Worm (Caenorhabditis elegans) whole organism, young adult: Measurements from ENCODE around the gene C25E10.10.

Experiments used
- B0019.2 ChIP-seq: fragments of 200-800 bp; sonication (Bioruptor generic); conservative IDR thresholded peaks from 2 replicates; pipeline ENCODE4 v1.3.6; 2022; ENCODE audit warnings: missing genetic modification reagents, missing genetic modification characterization, missing compliant biosample characterization
- B0035.1 ChIP-seq: sonication (generic microtip); optimal IDR thresholded peaks from 2 replicates; lab custom pipeline; 2016; ENCODE audit warnings: missing genetic modification characterization, mild to moderate bottlenecking, missing compliant biosample characterization, missing genotype, missing genetic modification reagents
- B0261.1 ChIP-seq: sonication (generic microtip); optimal IDR thresholded peaks from 2 replicates; lab custom pipeline; 2016; ENCODE audit warnings: mild to moderate bottlenecking, missing genetic modification characterization, moderate library complexity, missing compliant biosample characterization
- F22D6.2 ChIP-seq: sonication (generic microtip); optimal IDR thresholded peaks from 2 replicates; lab custom pipeline; 2016; ENCODE audit warnings: mild to moderate bottlenecking, missing genetic modification characterization, missing compliant biosample characterization
- F49E8.2 ChIP-seq: sonication (generic microtip); optimal IDR thresholded peaks from 3 replicates; lab custom pipeline; 2017; ENCODE audit warnings: missing genetic modification characterization, mild to moderate bottlenecking, missing compliant biosample characterization, antibody characterized with exemption, moderate library complexity; ENCODE audit not compliant: insufficient read depth
- K12H6.12 ChIP-seq: fragments of 200-800 bp; sonication (Bioruptor generic); optimal IDR thresholded peaks from 2 replicates; lab custom pipeline; 2018; ENCODE audit warnings: mild to moderate bottlenecking, missing genetic modification characterization, missing compliant biosample characterization
- T26A5.8 ChIP-seq: sonication (generic microtip); optimal IDR thresholded peaks from 2 replicates; lab custom pipeline; 2016; ENCODE audit warnings: missing genetic modification characterization, missing compliant biosample characterization
- Y53F4B.3 ChIP-seq: fragments of 200-800 bp; sonication (Bioruptor generic); IDR thresholded peaks from 2 replicates; pipeline ENCODE4 v1.3.6; 2022; ENCODE audit warnings: missing genetic modification reagents, missing genetic modification characterization, missing compliant biosample characterization
- Y56A3A.18 ChIP-seq: fragments of 200-800 bp; sonication (Bioruptor generic); IDR thresholded peaks from 2 replicates; pipeline ENCODE4 v1.3.6; 2022; ENCODE audit warnings: missing genetic modification reagents, missing genetic modification characterization, missing compliant biosample characterization
- Y67H2A.10 ChIP-seq: fragments of 200-800 bp; sonication (Bioruptor generic); conservative IDR thresholded peaks from 2 replicates; pipeline ENCODE4 v1.3.6; 2022; ENCODE audit warnings: missing genetic modification reagents, missing genetic modification characterization, missing compliant biosample characterization
- Y95B8A.8 ChIP-seq: fragments of 200-800 bp; sonication (Bioruptor generic); IDR thresholded peaks from 2 replicates; pipeline ENCODE4 v1.3.6; 2022; ENCODE audit warnings: missing genetic modification reagents, missing genetic modification characterization, missing compliant biosample characterization
- akir-1 ChIP-seq: fragments of 200-800 bp; sonication (Bioruptor generic); optimal IDR thresholded peaks from 2 replicates; lab custom pipeline; 2018; ENCODE audit warnings: mild to moderate bottlenecking, missing genetic modification characterization, moderate library complexity, missing compliant biosample characterization
- attf-5 ChIP-seq: fragments of 200-800 bp; sonication (Bioruptor generic); optimal IDR thresholded peaks from 2 replicates; lab custom pipeline; 2018; ENCODE audit warnings: mild to moderate bottlenecking, missing genetic modification characterization, missing compliant biosample characterization
- bed-1 ChIP-seq: fragments of 200-800 bp; sonication (Bioruptor generic); IDR thresholded peaks from 2 replicates; pipeline ENCODE4 v1.3.6; 2022; ENCODE audit warnings: missing genetic modification reagents, missing genetic modification characterization, missing compliant biosample characterization
- cebp-2 ChIP-seq: fragments of 200-800 bp; sonication (Bioruptor generic); IDR thresholded peaks from 2 replicates; pipeline ENCODE4 v1.3.6; 2022; ENCODE audit warnings: missing genetic modification characterization, missing compliant biosample characterization
- ceh-40 ChIP-seq: fragments of 200-800 bp; sonication (Bioruptor generic); IDR thresholded peaks from 2 replicates; pipeline ENCODE4 v1.3.6; 2022; ENCODE audit warnings: missing genetic modification characterization, missing compliant biosample characterization
- ceh-58 ChIP-seq: fragments of 200-800 bp; sonication (Bioruptor generic); IDR thresholded peaks from 2 replicates; pipeline ENCODE4 v1.3.6; 2022; ENCODE audit warnings: missing genetic modification characterization, missing compliant biosample characterization
- chd-7 ChIP-seq: sonication (generic microtip); optimal IDR thresholded peaks from 2 replicates; lab custom pipeline; 2016; ENCODE audit warnings: mild to moderate bottlenecking, missing genetic modification characterization, moderate library complexity, missing compliant biosample characterization
- ets-4 ChIP-seq: fragments of 200-800 bp; sonication (Bioruptor generic); optimal IDR thresholded peaks from 2 replicates; lab custom pipeline; 2018; ENCODE audit warnings: mild to moderate bottlenecking, missing genetic modification characterization, missing compliant biosample characterization
- hrde-1 ChIP-seq: sonication (generic microtip); optimal IDR thresholded peaks from 2 replicates; lab custom pipeline; 2016; ENCODE audit warnings: missing genetic modification characterization, mild to moderate bottlenecking, missing compliant biosample characterization, moderate library complexity, missing genotype, missing genetic modification reagents, borderline replicate concordance
- hsf-1 ChIP-seq: fragments of 200-800 bp; sonication (Bioruptor generic); IDR thresholded peaks from 2 replicates; pipeline ENCODE4 v1.3.6; 2022; ENCODE audit warnings: missing genetic modification reagents, missing genetic modification characterization, missing compliant biosample characterization
- lag-1 ChIP-seq: fragments of 200-800 bp; sonication (Bioruptor generic); IDR thresholded peaks from 2 replicates; pipeline ENCODE4 v1.3.6; 2022; ENCODE audit warnings: missing genetic modification reagents, missing genetic modification characterization, missing compliant biosample characterization
- lir-1 ChIP-seq: fragments of 200-800 bp; sonication (Bioruptor generic); conservative IDR thresholded peaks from 2 replicates; pipeline ENCODE4 v1.3.6; 2022; ENCODE audit warnings: missing genetic modification reagents, missing genetic modification characterization, missing compliant biosample characterization
- madf-3 ChIP-seq: fragments of 200-800 bp; sonication (Bioruptor generic); IDR thresholded peaks from 2 replicates; pipeline ENCODE4 v1.3.6; 2022; ENCODE audit warnings: missing genetic modification reagents, missing genetic modification characterization, missing compliant biosample characterization
- nfya-1 ChIP-seq: sonication (generic microtip); optimal IDR thresholded peaks from 2 replicates; lab custom pipeline; 2017; ENCODE audit warnings: antibody characterized with exemption, missing compliant biosample characterization, missing genetic modification characterization, borderline replicate concordance; ENCODE audit not compliant: insufficient read depth
- nhr-179 ChIP-seq: sonication (generic microtip); optimal IDR thresholded peaks from 2 replicates; lab custom pipeline; 2016; ENCODE audit warnings: mild to moderate bottlenecking, missing genetic modification characterization, missing compliant biosample characterization
- sdz-38 ChIP-seq: sonication (generic microtip); optimal IDR thresholded peaks from 2 replicates; lab custom pipeline; 2016; ENCODE audit warnings: missing genotype, missing genetic modification characterization, missing compliant biosample characterization
- snpc-4 ChIP-seq, 5 experiments: fragments of 150-350 bp in 1 of 5; sonication (generic microtip) in 4 of 5; optimal IDR thresholded peaks; 2 replicates each; lab custom pipeline; 2014 to 2018; ENCODE audit warnings: missing genetic modification characterization in 5 of 5, missing biosample characterization in 3 of 5, antibody characterized with exemption in 2 of 5, mild to moderate bottlenecking in 2 of 5, missing compliant biosample characterization in 2 of 5, missing genotype in 2 of 5, moderate library complexity in 2 of 5, missing genetic modification reagents in 1 of 5
- somi-1 ChIP-seq: fragments of 200-800 bp; sonication (Bioruptor generic); optimal IDR thresholded peaks from 2 replicates; lab custom pipeline; 2018; ENCODE audit warnings: mild to moderate bottlenecking, missing genetic modification characterization, missing compliant biosample characterization
- tlf-1 ChIP-seq: fragments of 200-800 bp; sonication (Bioruptor generic); optimal IDR thresholded peaks from 2 replicates; lab custom pipeline; 2018; ENCODE audit warnings: mild to moderate bottlenecking, missing genetic modification characterization, missing compliant biosample characterization
- xnd-1 ChIP-seq: sonication (generic microtip); optimal IDR thresholded peaks from 2 replicates; lab custom pipeline; 2016; ENCODE audit warnings: missing genotype, missing genetic modification reagents, missing genetic modification characterization, missing compliant biosample characterization
- zim-3 ChIP-seq: sonication (generic microtip); optimal IDR thresholded peaks from 2 replicates; lab custom pipeline; 2017; ENCODE audit warnings: mild to moderate bottlenecking, missing genetic modification characterization, moderate library complexity, missing compliant biosample characterization
- ztf-22 ChIP-seq: fragments of 200-800 bp; sonication (Bioruptor generic); optimal IDR thresholded peaks from 2 replicates; lab custom pipeline; 2018; ENCODE audit warnings: mild to moderate bottlenecking, missing genetic modification characterization, moderate library complexity, missing compliant biosample characterization
- ztf-25 ChIP-seq: fragments of 200-800 bp; sonication (Bioruptor generic); IDR thresholded peaks from 2 replicates; pipeline ENCODE4 v1.3.6; 2022; ENCODE audit warnings: missing genetic modification reagents, missing genetic modification characterization, missing compliant biosample characterization
- ztf-26 ChIP-seq: sonication (generic microtip); optimal IDR thresholded peaks from 2 replicates; lab custom pipeline; 2017; ENCODE audit warnings: missing genetic modification characterization, missing compliant biosample characterization
- ztf-28 ChIP-seq: fragments of 200-800 bp; sonication (Bioruptor generic); IDR thresholded peaks from 2 replicates; pipeline ENCODE4 v1.3.6; 2022; ENCODE audit warnings: missing genetic modification reagents, missing genetic modification characterization, missing compliant biosample characterization
- ztf-3 ChIP-seq: fragments of 200-800 bp; sonication (Bioruptor generic); optimal IDR thresholded peaks from 2 replicates; lab custom pipeline; 2018; ENCODE audit warnings: mild to moderate bottlenecking, missing genetic modification characterization, missing compliant biosample characterization

The C25E10.10 gene

DNA sequence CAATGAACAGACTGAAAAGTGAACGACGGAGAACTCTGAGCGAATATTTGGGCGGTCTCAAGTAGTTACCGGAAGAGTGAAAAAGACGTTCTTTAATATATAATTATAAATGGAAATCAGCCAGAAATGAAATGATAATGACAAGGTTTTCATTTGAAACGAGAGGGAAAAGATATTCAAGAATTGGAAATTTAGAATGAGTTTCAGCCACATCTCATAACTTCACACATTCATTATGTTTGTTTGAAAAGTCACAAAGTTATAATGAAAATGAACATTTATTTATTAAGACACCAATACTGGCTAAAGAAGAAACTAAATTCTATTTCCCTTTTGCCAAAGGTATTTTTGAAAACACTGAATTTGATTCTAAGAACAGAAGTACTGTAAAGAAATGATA, 5.1 kb downstream of the C25E10.10 start, which contains the start of gene C25E10.7:
C25E10.7 (minus strand) TSS at position 101 of the 400 bp plus-strand sequence.
- no peak for TF ChIP-seq T26A5.8
- TF ChIP-seq lir-1 (GFP tag; lab: Robert Waterston, UW), result no peak
- no peak for TF ChIP-seq B0035.1
- TF ChIP-seq F49E8.2, result no peak
- TF ChIP-seq F22D6.2, result no peak
- TF ChIP-seq ztf-28 (GFP tag; lab: Robert Waterston, UW), result no peak
- TF ChIP-seq somi-1 (GFP tag; lab: Kevin White, UChicago), result no peak
- TF ChIP-seq B0261.1, result no peak

DNA sequence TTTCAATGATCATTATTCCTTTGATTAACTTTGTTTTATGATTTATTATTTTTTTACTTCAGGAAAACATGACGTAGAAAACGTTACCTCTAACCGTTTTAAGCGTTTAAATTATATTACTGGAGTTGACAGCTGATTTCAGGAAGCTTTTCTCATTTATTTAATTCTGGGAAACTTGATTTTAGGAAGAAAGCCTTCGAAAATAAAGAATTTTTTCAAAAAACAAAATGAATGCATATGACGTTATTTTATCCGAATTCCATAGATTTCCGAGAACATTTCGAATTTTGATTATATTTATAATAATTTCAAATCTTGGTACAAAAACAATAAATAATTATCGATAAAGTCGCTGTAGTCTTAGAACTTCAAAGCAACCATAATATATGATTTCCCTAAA, 6.9 kb downstream of the C25E10.10 start:
- TF ChIP-seq lag-1 (GFP tag; lab: Robert Waterston, UW), result no peak
- TF ChIP-seq sdz-38 (tag; lab: Kevin White, UChicago), result no peak
- no peak for TF ChIP-seq ets-4 (GFP tag; lab: Kevin White, UChicago)
- TF ChIP-seq Y53F4B.3 (GFP tag; lab: Robert Waterston, UW), result no peak
- TF ChIP-seq ceh-58 (GFP tag; lab: Robert Waterston, UW), result no peak
- TF ChIP-seq ztf-25 (GFP tag; lab: Robert Waterston, UW), result no peak
- TF ChIP-seq akir-1 (GFP tag; lab: Kevin White, UChicago), result no peak
- TF ChIP-seq hrde-1, result no peak
- TF ChIP-seq cebp-2, result no peak
- TF ChIP-seq, all 124 proteins: peak for 0

DNA sequence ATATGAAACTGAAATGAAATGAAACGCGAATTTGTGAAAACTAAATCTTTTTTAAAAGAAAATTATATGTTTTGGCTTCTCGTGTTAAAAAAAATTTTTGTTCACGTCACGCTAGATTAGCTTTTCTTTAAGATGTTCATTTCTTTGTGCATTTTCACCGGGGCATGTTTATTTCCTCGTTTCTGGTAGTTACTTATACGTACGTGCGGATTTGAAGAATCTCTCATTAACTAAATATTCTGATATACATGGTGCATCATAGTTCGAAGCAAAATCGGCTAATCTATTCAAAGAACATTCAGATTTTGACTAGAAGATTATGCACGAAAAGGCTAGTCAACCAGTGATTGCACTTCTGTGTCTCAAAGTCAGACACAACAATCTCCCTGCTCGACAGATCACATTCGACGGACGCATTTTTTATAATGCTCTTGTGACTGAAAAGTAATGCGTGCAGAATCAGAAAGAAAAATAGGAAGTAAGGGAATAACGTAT, 8.6 kb downstream of the C25E10.10 start, which contains the start of gene C25E10.17:
C25E10.17 (minus strand) TSS at position 51 of the 495 bp plus-strand sequence.
- no peak for TF ChIP-seq Y56A3A.18 (GFP tag; lab: Robert Waterston, UW)
- no peak for TF ChIP-seq zim-3 (tag; lab: Kevin White, UChicago)
- TF ChIP-seq tlf-1 (GFP tag; lab: Kevin White, UChicago), result no peak
- no peak for TF ChIP-seq ztf-25 (GFP tag; lab: Robert Waterston, UW)
- TF ChIP-seq nfya-1 (tag; lab: Kevin White, UChicago), result no peak
- TF ChIP-seq sdz-38 (tag; lab: Kevin White, UChicago), result no peak
- TF ChIP-seq attf-5 (GFP tag; lab: Kevin White, UChicago), result no peak
- no peak for TF ChIP-seq xnd-1 (tag; lab: Kevin White, UChicago)
- no peak for TF ChIP-seq ztf-3
- no peak for TF ChIP-seq F22D6.2
- no peak for TF ChIP-seq chd-7
- no peak for TF ChIP-seq nhr-179 (tag; lab: Kevin White, UChicago)
- no peak for TF ChIP-seq Y95B8A.8 (GFP tag; lab: Robert Waterston, UW)

DNA sequence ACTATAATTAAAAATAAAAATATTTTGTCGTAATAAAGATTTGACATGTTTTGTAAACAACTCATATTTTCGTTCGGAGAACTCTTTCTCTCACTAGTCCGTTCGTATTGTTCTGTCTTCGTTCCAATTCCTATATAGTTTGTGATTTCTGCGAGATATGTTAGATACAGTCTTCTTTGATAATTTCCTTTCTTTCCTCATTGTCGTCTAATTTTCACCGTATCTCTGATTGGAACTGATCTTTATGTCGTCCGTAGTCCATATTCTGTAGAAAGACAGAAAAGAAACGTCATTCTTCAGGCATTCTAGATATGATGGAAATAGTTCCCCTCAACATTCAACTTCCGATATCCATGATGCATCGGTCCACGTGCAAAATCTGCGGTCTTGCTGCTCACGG, 11.3 kb downstream of the C25E10.10 start, which contains the start of gene nhr-30:
nhr-30 (plus strand) TSS at position 301 of the 400 bp plus-strand sequence.
- TF ChIP-seq ztf-28 (GFP tag; lab: Robert Waterston, UW) (no peak), madf-3 (no peak), ceh-40 (GFP tag; lab: Robert Waterston, UW) (no peak), Y67H2A.10 (GFP tag; lab: Robert Waterston, UW) (no peak), K12H6.12 (tag; lab: Kevin White, UChicago) (no peak), ztf-25 (GFP tag; lab: Robert Waterston, UW) (no peak), bed-1 (GFP tag; lab: Robert Waterston, UW) (no peak), ztf-3 (no peak), ztf-26 (tag; lab: Kevin White, UChicago) (no peak), hsf-1 (GFP tag; lab: Robert Waterston, UW) (no peak), snpc-4 (GFP tag; optimal IDR thresholded peaks at IDR 0.05; lab: Kevin White, UChicago) (no peak), snpc-4 (tag; optimal IDR thresholded peaks at IDR 0.05; lab: Kevin White, UChicago) (no peak), B0019.2 (no peak), ztf-22 (GFP tag; lab: Kevin White, UChicago) (no peak)
